Worm (Caenorhabditis elegans): Measurements from ENCODE around the gene srh-279.

Gene srh-279

ce11 chrV:16194639-16195038 lies 2.4 kb downstream of the srh-279 start, which contains the start of gene rabr-4:
Gene rabr-4 (plus strand): TSS chrV:16194939.
- TF ChIP-seq nhr-42 (GFP tag; IDR thresholded peaks at IDR 0.05), result no peak
- no peak for TF ChIP-seq lin-38 (GFP tag; IDR thresholded peaks at IDR 0.05)
- no peak for TF ChIP-seq skn-1 (tag; optimal IDR thresholded peaks at IDR 0.05)
- TF ChIP-seq daf-8 (GFP tag; IDR thresholded peaks at IDR 0.05), result no peak
- no peak for TF ChIP-seq lim-7 (GFP tag; IDR thresholded peaks at IDR 0.05)
- TF ChIP-seq madf-9 (GFP tag; conservative IDR thresholded peaks at IDR 0.05), result no peak
- TF ChIP-seq egl-43 (GFP tag; IDR thresholded peaks at IDR 0.05), result no peak
- no peak for TF ChIP-seq pha-4 (GFP tag; IDR thresholded peaks at IDR 0.05)
- no peak for TF ChIP-seq pha-4 (tag; optimal IDR thresholded peaks at IDR 0.05)
- TF ChIP-seq jun-1 (tag; optimal IDR thresholded peaks at IDR 0.05), result no peak
- TF ChIP-seq ctbp-1 (GFP tag; IDR thresholded peaks at IDR 0.05), result no peak
- TF ChIP-seq Y48G9A.11 (GFP tag; IDR thresholded peaks at IDR 0.05), result no peak
- no peak for TF ChIP-seq snpc-1.2 (GFP tag; IDR thresholded peaks at IDR 0.05)
- TF ChIP-seq zag-1 (tag; optimal IDR thresholded peaks at IDR 0.05), result no peak
- TF ChIP-seq spr-3 (GFP tag; optimal IDR thresholded peaks at IDR 0.05), result no peak
- TF ChIP-seq daf-19 (GFP tag; conservative IDR thresholded peaks at IDR 0.05), result no peak
- TF ChIP-seq ztf-11 (tag; optimal IDR thresholded peaks at IDR 0.05), result no peak
- no peak for TF ChIP-seq Y105C5A.15 (GFP tag; IDR thresholded peaks at IDR 0.05)
- TF ChIP-seq fkh-10 (GFP tag; optimal IDR thresholded peaks at IDR 0.05), result no peak

ce11 chrV:16195379-16195778 lies 3.2 kb downstream of the srh-279 start, which contains the start of gene rabr-3:
Gene rabr-3 (plus strand): TSS chrV:16195679.
- TF ChIP-seq nhr-77 (tag; optimal IDR thresholded peaks at IDR 0.05) (no peak), gei-8 (GFP tag; optimal IDR thresholded peaks at IDR 0.05) (no peak), nhr-25 (tag; optimal IDR thresholded peaks at IDR 0.05; ENCODE audit: borderline replicate concordance, insufficient read depth) (no peak), ceh-82 (tag; optimal IDR thresholded peaks at IDR 0.05) (no peak), F37D6.2 (tag; optimal IDR thresholded peaks at IDR 0.05) (no peak), dmd-8 (GFP tag; IDR thresholded peaks at IDR 0.05) (no peak), R02D3.7 (tag; optimal IDR thresholded peaks at IDR 0.05) (no peak), F26F4.8 (GFP tag; conservative IDR thresholded peaks at IDR 0.05) (no peak), duxl-1 (tag; optimal IDR thresholded peaks at IDR 0.05; ENCODE audit: poor library complexity) (no peak), nhr-41 (GFP tag; IDR thresholded peaks at IDR 0.05) (no peak), nhr-6 (tag; optimal IDR thresholded peaks at IDR 0.05) (no peak), tag-97 (GFP tag; IDR thresholded peaks at IDR 0.05) (no peak), jun-1 (tag; optimal IDR thresholded peaks at IDR 0.05) (no peak), egl-43 (GFP tag; IDR thresholded peaks at IDR 0.05) (no peak), nhr-102 (tag; optimal IDR thresholded peaks at IDR 0.05) (no peak)

- TF ChIP-seq F10B5.3 (tag; optimal IDR thresholded peaks at IDR 0.05), result no peak
These were observed 5.8 kb downstream of the srh-279 start, which contains the start of gene F11A5.5 for ce11 chrV:16198016-16198415. Gene F11A5.5 (plus strand): TSS chrV:16198316.

- TF ChIP-seq rbr-2 (tag; optimal IDR thresholded peaks at IDR 0.05), result no peak
- no peak for TF ChIP-seq zag-1 (tag; optimal IDR thresholded peaks at IDR 0.05)
- no peak for TF ChIP-seq vab-7 (GFP tag; IDR thresholded peaks at IDR 0.05)
- TF ChIP-seq nhr-111 (GFP tag; optimal IDR thresholded peaks at IDR 0.05), result no peak
- TF ChIP-seq unc-62 (GFP tag; optimal IDR thresholded peaks at IDR 0.05 in 1 of 2), result peak in 1 of 2 experiments; percentile 15
- TF ChIP-seq unc-62 (tag; optimal IDR thresholded peaks at IDR 0.05), result no peak
- TF ChIP-seq nhr-25 (tag; optimal IDR thresholded peaks at IDR 0.05; ENCODE audit: borderline replicate concordance, insufficient read depth), result no peak
- no peak for TF ChIP-seq zip-2 (tag; optimal IDR thresholded peaks at IDR 0.05)
- no peak for TF ChIP-seq skn-1 (tag; optimal IDR thresholded peaks at IDR 0.05)
- TF ChIP-seq nhr-102 (tag; optimal IDR thresholded peaks at IDR 0.05), result no peak
These were observed 9.5 kb downstream of the srh-279 start, which contains the start of gene F11A5.17 for ce11 chrV:16201730-16202129. Gene F11A5.17 (plus strand): TSS chrV:16202030.
